Worm (Caenorhabditis elegans) whole organism, midembryonic: ENCODE measurements around the gene try-12.

Source experiments
- T22C8.4 ChIP-seq: fragments of 200-800 bp; sonication (Bioruptor generic); IDR thresholded peaks from 2 replicates; pipeline ENCODE4 v1.3.6; 2022; ENCODE audit warnings: missing genetic modification characterization, missing compliant biosample characterization
- cog-1 ChIP-seq: sonication (generic microtip); optimal IDR thresholded peaks from 2 replicates; lab custom pipeline; 2016; ENCODE audit warnings: missing genetic modification characterization, missing compliant biosample characterization
- flt-1 ChIP-seq: fragments of 200-800 bp; sonication (Bioruptor generic); IDR thresholded peaks from 2 replicates; pipeline ENCODE4 v1.3.6; 2022; ENCODE audit warnings: missing genetic modification characterization, missing compliant biosample characterization
- klf-2 ChIP-seq: fragments of 200-800 bp; sonication (Bioruptor generic); conservative IDR thresholded peaks from 2 replicates; pipeline ENCODE4 v1.3.6; 2022; ENCODE audit warnings: missing genetic modification reagents, missing genetic modification characterization, missing compliant biosample characterization
- med-1 ChIP-seq: sonication (generic microtip); optimal IDR thresholded peaks from 2 replicates; lab custom pipeline; 2017; ENCODE audit warnings: missing genetic modification characterization, mild to moderate bottlenecking, missing compliant biosample characterization, antibody characterized with exemption, missing genetic modification reagents; ENCODE audit not compliant: insufficient read depth
- ref-1 ChIP-seq: fragments of 200-800 bp; sonication (Bioruptor generic); conservative IDR thresholded peaks from 2 replicates; pipeline ENCODE4 v1.3.6; 2022; ENCODE audit warnings: missing genetic modification reagents, missing genetic modification characterization, missing compliant biosample characterization
- tab-1 ChIP-seq: fragments of 200-800 bp; sonication (Bioruptor generic); IDR thresholded peaks from 2 replicates; pipeline ENCODE4 v1.3.6; 2022; ENCODE audit warnings: missing genetic modification characterization, missing compliant biosample characterization
- ztf-23 ChIP-seq: fragments of 200-800 bp; sonication (Bioruptor generic); IDR thresholded peaks from 2 replicates; pipeline ENCODE4 v1.3.6; 2022; ENCODE audit warnings: missing genetic modification reagents, missing genetic modification characterization, missing compliant biosample characterization
- ztf-29 ChIP-seq: fragments of 200-800 bp; sonication (Bioruptor generic); IDR thresholded peaks from 2 replicates; pipeline ENCODE4 v1.3.6; 2022; ENCODE audit warnings: missing genetic modification reagents, missing genetic modification characterization, missing compliant biosample characterization

try-12 gene

ce11 chrV:7449303-7449827 is at the start of gene try-12:
Gene try-12, plus strand, starts transcription at chrV:7449353.
- TF ChIP-seq med-1 (GFP tag; lab: Kevin White, UChicago) (no peak), klf-2 (GFP tag; lab: Robert Waterston, UW) (no peak), ref-1 (no peak), tab-1 (GFP tag; lab: Robert Waterston, UW) (no peak), cog-1 (tag; lab: Kevin White, UChicago) (no peak), ztf-23 (no peak), T22C8.4 (GFP tag; lab: Robert Waterston, UW) (no peak), flt-1 (no peak), ztf-29 (GFP tag; lab: Robert Waterston, UW) (no peak)

- no peak for TF ChIP-seq ref-1
- no peak for TF ChIP-seq cog-1 (tag; lab: Kevin White, UChicago)
- no peak for TF ChIP-seq ztf-29 (GFP tag; lab: Robert Waterston, UW)
- no peak for TF ChIP-seq med-1 (GFP tag; lab: Kevin White, UChicago)
- TF ChIP-seq klf-2 (GFP tag; lab: Robert Waterston, UW), result no peak
- TF ChIP-seq tab-1 (GFP tag; lab: Robert Waterston, UW), result no peak
- TF ChIP-seq T22C8.4 (GFP tag; lab: Robert Waterston, UW), result no peak
- TF ChIP-seq ztf-23, result no peak
- TF ChIP-seq flt-1, result no peak
Observed at ce11 chrV:7400095-7400494, 49.1 kb upstream of the try-12 start, which contains the start of gene cnc-9. Gene cnc-9, minus strand, starts transcription at chrV:7400195.

ce11 chrV:7400588-7400987 is 48.6 kb upstream of the try-12 start, which contains the start of gene srx-60:
Gene srx-60, plus strand, starts transcription at chrV:7400888.
- TF ChIP-seq med-1 (GFP tag; lab: Kevin White, UChicago) (no peak), cog-1 (tag; lab: Kevin White, UChicago) (no peak), ztf-23 (no peak), T22C8.4 (GFP tag; lab: Robert Waterston, UW) (no peak), klf-2 (GFP tag; lab: Robert Waterston, UW) (no peak), tab-1 (GFP tag; lab: Robert Waterston, UW) (no peak), ref-1 (no peak), ztf-29 (GFP tag; lab: Robert Waterston, UW) (no peak), flt-1 (no peak)

DNA sequence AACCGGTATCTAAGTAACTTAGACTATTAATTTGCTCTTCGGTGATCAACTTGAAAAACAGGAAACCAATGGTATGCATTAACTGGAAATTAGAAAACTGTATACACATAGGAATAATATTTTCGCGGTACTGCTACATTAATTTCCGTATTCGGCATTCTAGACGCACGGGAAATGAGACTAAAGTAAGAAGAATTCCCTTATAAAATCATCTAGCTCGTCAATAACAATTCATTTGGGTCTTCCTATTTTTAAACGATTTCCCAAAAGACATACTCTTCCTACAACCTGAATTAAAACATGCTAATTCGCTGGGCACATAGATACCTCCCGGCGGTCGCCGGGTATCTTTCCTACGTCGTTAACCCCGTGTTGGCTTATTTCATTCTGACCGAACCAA is 46.8 kb upstream of the try-12 start, which contains the start of gene srj-13:
TSS of gene srj-13 (plus strand) at position 301 of the 400 bp plus-strand sequence.
- no peak for TF ChIP-seq flt-1
- no peak for TF ChIP-seq ztf-23
- TF ChIP-seq cog-1 (tag; lab: Kevin White, UChicago), result no peak
- no peak for TF ChIP-seq tab-1 (GFP tag; lab: Robert Waterston, UW)
- TF ChIP-seq ztf-29 (GFP tag; lab: Robert Waterston, UW), result no peak
- no peak for TF ChIP-seq T22C8.4 (GFP tag; lab: Robert Waterston, UW)
- no peak for TF ChIP-seq klf-2 (GFP tag; lab: Robert Waterston, UW)
- no peak for TF ChIP-seq med-1 (GFP tag; lab: Kevin White, UChicago)
- TF ChIP-seq ref-1, result no peak

ce11 chrV:7403501-7403900 is 45.7 kb upstream of the try-12 start:
- TF ChIP-seq klf-2 (GFP tag; lab: Robert Waterston, UW) (no peak), ztf-23 (no peak), T22C8.4 (GFP tag; lab: Robert Waterston, UW) (no peak), med-1 (GFP tag; lab: Kevin White, UChicago) (no peak), ref-1 (no peak), cog-1 (tag; lab: Kevin White, UChicago) (no peak)

- TF ChIP-seq ref-1 (no peak), tab-1 (GFP tag; lab: Robert Waterston, UW) (no peak), ztf-23 (no peak), cog-1 (tag; lab: Kevin White, UChicago) (no peak), flt-1 (no peak), ztf-29 (GFP tag; lab: Robert Waterston, UW) (no peak), klf-2 (GFP tag; lab: Robert Waterston, UW) (no peak), med-1 (GFP tag; lab: Kevin White, UChicago) (no peak), T22C8.4 (GFP tag; lab: Robert Waterston, UW) (no peak)
Observed at ce11 chrV:7408520-7408919, 40.6 kb upstream of the try-12 start, which contains the start of gene srt-6. Gene srt-6, minus strand, starts transcription at chrV:7408814.

- TF ChIP-seq med-1 (GFP tag; lab: Kevin White, UChicago) (no peak), ref-1 (no peak), klf-2 (GFP tag; lab: Robert Waterston, UW) (no peak), ztf-29 (GFP tag; lab: Robert Waterston, UW) (no peak)
Observed at ce11 chrV:7409599-7409998, 39.6 kb upstream of the try-12 start, which contains the start of gene R13D7.2. Gene R13D7.2, plus strand, starts transcription at chrV:7409899.

ce11 chrV:7411695-7412094 is 37.5 kb upstream of the try-12 start, which contains the start of gene str-41:
Gene str-41, plus strand, starts transcription at chrV:7411995.
- no peak for TF ChIP-seq T22C8.4 (GFP tag; lab: Robert Waterston, UW)
- no peak for TF ChIP-seq ref-1
- no peak for TF ChIP-seq med-1 (GFP tag; lab: Kevin White, UChicago)
- no peak for TF ChIP-seq ztf-23
- no peak for TF ChIP-seq cog-1 (tag; lab: Kevin White, UChicago)
- TF ChIP-seq klf-2 (GFP tag; lab: Robert Waterston, UW), result no peak
- TF ChIP-seq ztf-29 (GFP tag; lab: Robert Waterston, UW), result no peak
- no peak for TF ChIP-seq tab-1 (GFP tag; lab: Robert Waterston, UW)
- TF ChIP-seq flt-1, result no peak

DNA sequence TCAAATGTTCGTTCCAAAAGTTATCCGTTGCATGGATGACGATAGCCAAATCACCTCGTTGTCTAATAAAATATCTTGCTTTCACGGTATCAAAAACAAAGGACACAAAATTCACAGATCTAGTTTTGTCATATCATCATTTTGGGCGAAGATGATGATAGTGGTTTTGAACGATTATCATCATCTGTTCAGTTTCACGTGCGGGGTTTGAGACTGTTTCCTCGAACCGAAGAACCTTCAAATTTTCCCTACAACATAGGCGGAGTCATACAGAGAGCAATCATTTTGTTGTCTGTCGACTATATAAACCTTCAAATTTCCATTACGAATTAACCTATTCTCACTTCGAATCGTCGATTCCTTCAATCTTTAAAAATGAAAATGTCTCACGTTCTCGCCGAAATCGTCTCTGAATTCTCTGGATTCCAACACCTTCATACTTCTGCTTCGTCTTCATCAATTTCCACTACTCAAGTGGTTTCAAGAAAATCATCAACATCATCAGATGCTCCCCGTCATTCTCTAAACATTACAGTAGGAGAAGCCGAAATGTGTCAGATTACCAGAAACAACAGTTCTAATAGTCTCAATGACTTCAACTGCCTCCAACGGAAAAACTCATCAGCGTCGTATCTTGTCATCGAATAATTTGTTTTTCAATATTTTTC is 35.9 kb upstream of the try-12 start, which contains the start of gene F18E3.11:
TSS of gene F18E3.11 (plus strand) at position 376 of the 668 bp plus-strand sequence.
- TF ChIP-seq tab-1 (GFP tag; lab: Robert Waterston, UW) (no peak), klf-2 (GFP tag; lab: Robert Waterston, UW) (no peak), flt-1 (no peak), med-1 (GFP tag; lab: Kevin White, UChicago) (no peak), T22C8.4 (GFP tag; lab: Robert Waterston, UW) (no peak), ztf-23 (no peak), ztf-29 (GFP tag; lab: Robert Waterston, UW) (no peak), cog-1 (tag; lab: Kevin White, UChicago) (no peak), ref-1 (no peak)
